Worm (Caenorhabditis elegans) whole organism, L4 larva: ENCODE results near the gene acr-15.
A peak's percentile ranks its signal among the peaks of the same experiment; 100 is the strongest.

Experiments
- D1046.2 ChIP-seq: fragments of 200-800 bp; sonication (Bioruptor generic); IDR thresholded peaks from 2 replicates; pipeline ENCODE4 v1.3.6; 2022; ENCODE audit warnings: missing genetic modification characterization, missing compliant biosample characterization
- arid-1 ChIP-seq: fragments of 200-800 bp; sonication (Bioruptor generic); conservative IDR thresholded peaks from 2 replicates; pipeline ENCODE4 v1.3.6; 2022; ENCODE audit warnings: missing genetic modification reagents, missing genetic modification characterization, missing compliant biosample characterization
- ceh-32 ChIP-seq: sonication (generic microtip); optimal IDR thresholded peaks from 2 replicates; lab custom pipeline; 2016; ENCODE audit warnings: mild to moderate bottlenecking, missing genetic modification characterization, missing compliant biosample characterization; ENCODE audit not compliant: poor library complexity
- ceh-82 ChIP-seq: sonication (generic microtip); optimal IDR thresholded peaks from 2 replicates; lab custom pipeline; 2017; ENCODE audit warnings: missing biosample characterization, missing genetic modification characterization
- dve-1 ChIP-seq: sonication (generic microtip); optimal IDR thresholded peaks from 2 replicates; lab custom pipeline; 2017; ENCODE audit warnings: antibody characterized with exemption, mild to moderate bottlenecking, missing genetic modification characterization, missing compliant biosample characterization; ENCODE audit not compliant: insufficient read depth
- lin-13 ChIP-seq: fragments of 150-350 bp; optimal IDR thresholded peaks from 2 replicates; lab custom pipeline; 2014; ENCODE audit warnings: missing biosample characterization, missing genetic modification reagents, missing genetic modification characterization
- lin-15B ChIP-seq: fragments of 150-350 bp; sonication (generic microtip); optimal IDR thresholded peaks from 3 replicates; lab custom pipeline; 2014; ENCODE audit warnings: missing biosample characterization, missing genetic modification characterization
- lin-38 ChIP-seq: fragments of 200-800 bp; sonication (Bioruptor generic); IDR thresholded peaks from 2 replicates; pipeline ENCODE4 v1.3.6; 2022; ENCODE audit warnings: missing genetic modification reagents, missing genetic modification characterization, missing compliant biosample characterization
- mdt-29 ChIP-seq: fragments of 200-800 bp; sonication (Bioruptor generic); IDR thresholded peaks from 2 replicates; pipeline ENCODE4 v1.3.6; 2022; ENCODE audit warnings: missing genetic modification reagents, missing genetic modification characterization, missing compliant biosample characterization
- mxl-3 ChIP-seq: fragments of 200-800 bp; sonication (Bioruptor generic); optimal IDR thresholded peaks from 2 replicates; lab custom pipeline; 2018; ENCODE audit warnings: mild to moderate bottlenecking, missing genetic modification characterization, missing compliant biosample characterization
- nhr-11 ChIP-seq: fragments of 150-350 bp; optimal IDR thresholded peaks from 2 replicates; lab custom pipeline; 2014; ENCODE audit warnings: missing biosample characterization, missing genetic modification characterization
- tag-97 ChIP-seq: fragments of 200-800 bp; sonication (Bioruptor generic); IDR thresholded peaks from 2 replicates; pipeline ENCODE4 v1.3.6; 2022; ENCODE audit warnings: missing genetic modification characterization, missing compliant biosample characterization
- unc-39 ChIP-seq: sonication (generic microtip); optimal IDR thresholded peaks from 2 replicates; lab custom pipeline; 2017; ENCODE audit warnings: missing biosample characterization, missing genetic modification characterization
- zag-1 ChIP-seq: fragments of 150-350 bp; optimal IDR thresholded peaks from 2 replicates; lab custom pipeline; 2014; ENCODE audit warnings: missing biosample characterization, missing genetic modification characterization

DNA sequence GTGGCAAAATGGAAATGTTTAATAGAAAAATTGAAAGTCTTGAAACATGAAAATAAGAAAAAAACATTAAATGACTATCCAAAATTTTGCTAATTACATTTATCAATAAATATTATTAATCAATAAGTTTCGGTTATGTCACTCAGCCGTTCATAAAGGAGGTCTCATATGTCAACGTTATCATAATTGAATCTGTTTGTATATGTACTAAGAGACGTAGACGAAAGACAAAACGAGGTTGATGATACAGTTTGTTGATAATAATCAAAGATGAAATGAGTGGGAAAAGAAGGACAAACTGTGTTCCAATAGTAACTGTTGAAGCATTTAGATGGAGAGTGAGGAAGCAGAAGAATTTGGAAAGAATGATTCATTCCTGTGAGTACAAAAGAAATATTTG lies 34.4 kb downstream of the acr-15 start:
- TF ChIP-seq arid-1 (GFP tag; lab: Robert Waterston, UW): no peak
- no peak for TF ChIP-seq ceh-32 (tag; lab: Kevin White, UChicago)
- no peak for TF ChIP-seq lin-15B (tag; lab: Kevin White, UChicago)
- TF ChIP-seq dve-1: peak; percentile 71
- no peak for TF ChIP-seq lin-13 (GFP tag; lab: Kevin White, UChicago)
- TF ChIP-seq nhr-11 (tag; lab: Kevin White, UChicago): no peak
- no peak for TF ChIP-seq zag-1 (tag; lab: Kevin White, UChicago)
- TF ChIP-seq unc-39 (tag; lab: Kevin White, UChicago): no peak
- TF ChIP-seq ceh-82 (tag; lab: Kevin White, UChicago): no peak
- TF ChIP-seq tag-97 (GFP tag; lab: Robert Waterston, UW): no peak
- TF ChIP-seq mdt-29 (GFP tag; lab: Robert Waterston, UW): no peak
- TF ChIP-seq D1046.2 (GFP tag; lab: Robert Waterston, UW): no peak
- TF ChIP-seq lin-38 (GFP tag; lab: Robert Waterston, UW): no peak
- TF ChIP-seq mxl-3: no peak
